Worm (Caenorhabditis elegans) whole organism, L4 larva: ENCODE measurements around the gene F38E1.6.
A peak's percentile ranks its signal among the peaks of the same experiment; 100 is the strongest.

Experiments used
- D1046.2 ChIP-seq: fragments of 200-800 bp; sonication (Bioruptor generic); IDR thresholded peaks from 2 replicates; pipeline ENCODE4 v1.3.6; 2022; ENCODE audit warnings: missing genetic modification characterization, missing compliant biosample characterization
- F10B5.3 ChIP-seq: sonication (generic microtip); optimal IDR thresholded peaks from 2 replicates; lab custom pipeline; 2016; ENCODE audit warnings: mild to moderate bottlenecking, missing genetic modification characterization, missing compliant biosample characterization
- F37D6.2 ChIP-seq: sonication (generic microtip); optimal IDR thresholded peaks from 2 replicates; lab custom pipeline; 2016; ENCODE audit warnings: mild to moderate bottlenecking, missing genetic modification characterization, missing compliant biosample characterization
- T20F7.1 ChIP-seq: fragments of 200-800 bp; sonication (Bioruptor generic); optimal IDR thresholded peaks from 2 replicates; lab custom pipeline; 2018; ENCODE audit warnings: mild to moderate bottlenecking, missing genetic modification characterization, missing compliant biosample characterization
- Y105C5A.15 ChIP-seq: fragments of 200-800 bp; sonication (Bioruptor generic); IDR thresholded peaks from 2 replicates; pipeline ENCODE4 v1.3.6; 2022; ENCODE audit warnings: missing genetic modification characterization, missing compliant biosample characterization
- Y5F2A.4 ChIP-seq: fragments of 200-800 bp; sonication (Bioruptor generic); optimal IDR thresholded peaks from 2 replicates; lab custom pipeline; 2018; ENCODE audit warnings: mild to moderate bottlenecking, missing genetic modification characterization, missing compliant biosample characterization
- ZK546.5 ChIP-seq, 2 experiments: sonication (generic microtip); optimal IDR thresholded peaks; 2 replicates each; lab custom pipeline; 2017; ENCODE audit warnings: missing biosample characterization in 2 of 2, missing genetic modification characterization in 2 of 2
- aha-1 ChIP-seq: fragments of 150-350 bp; peaks from one replicate; lab custom pipeline; 2014; ENCODE audit warnings: missing biosample characterization, missing genetic modification characterization
- ama-1 ChIP-seq: fragments of 150-350 bp; optimal IDR thresholded peaks from 2 replicates; lab custom pipeline; 2014; ENCODE audit warnings: inconsistent platforms, mixed read lengths
- attf-4 ChIP-seq: sonication (generic microtip); optimal IDR thresholded peaks from 3 replicates; lab custom pipeline; 2017; ENCODE audit warnings: missing biosample characterization, missing genetic modification characterization
- ceh-20 ChIP-seq: fragments of 200-800 bp; sonication (Bioruptor generic); IDR thresholded peaks from 2 replicates; pipeline ENCODE4 v1.3.6; 2022; ENCODE audit warnings: missing genetic modification reagents, missing genetic modification characterization, missing compliant biosample characterization
- ceh-82 ChIP-seq: sonication (generic microtip); optimal IDR thresholded peaks from 2 replicates; lab custom pipeline; 2017; ENCODE audit warnings: missing biosample characterization, missing genetic modification characterization
- ctbp-1 ChIP-seq: fragments of 200-800 bp; sonication (Bioruptor generic); IDR thresholded peaks from 2 replicates; pipeline ENCODE4 v1.3.6; 2022; ENCODE audit warnings: missing genetic modification reagents, missing genetic modification characterization, missing compliant biosample characterization
- daf-16 ChIP-seq, 3 experiments: sonication (generic microtip); optimal IDR thresholded peaks; 2 replicates each; lab custom pipeline; 2016 to 2017; ENCODE audit warnings: missing genetic modification characterization in 3 of 3, missing genetic modification reagents in 3 of 3, mild to moderate bottlenecking in 2 of 3, missing compliant biosample characterization in 2 of 3, missing biosample characterization in 1 of 3, moderate library complexity in 1 of 3
- daf-8 ChIP-seq: fragments of 200-800 bp; sonication (Bioruptor generic); IDR thresholded peaks from 2 replicates; pipeline ENCODE4 v1.3.6; 2022; ENCODE audit warnings: missing genetic modification characterization, missing compliant biosample characterization
- dmd-6 ChIP-seq: fragments of 200-800 bp; sonication (Bioruptor generic); IDR thresholded peaks from 2 replicates; pipeline ENCODE4 v1.3.6; 2022; ENCODE audit warnings: missing genetic modification reagents, missing genetic modification characterization, missing compliant biosample characterization
- dmd-9 ChIP-seq: fragments of 200-800 bp; sonication (Bioruptor generic); IDR thresholded peaks from 2 replicates; pipeline ENCODE4 v1.3.6; 2022; ENCODE audit warnings: missing genetic modification reagents, missing genetic modification characterization, missing compliant biosample characterization
- duxl-1 ChIP-seq: sonication (generic microtip); optimal IDR thresholded peaks from 2 replicates; lab custom pipeline; 2016; ENCODE audit warnings: mild to moderate bottlenecking, missing genetic modification characterization, moderate library complexity, missing compliant biosample characterization; ENCODE audit not compliant: poor library complexity
- egl-27 ChIP-seq: sonication (generic microtip); optimal IDR thresholded peaks from 3 replicates; lab custom pipeline; 2017; ENCODE audit warnings: missing biosample characterization, missing genetic modification reagents, missing genetic modification characterization
- fkh-10 ChIP-seq: fragments of 150-350 bp; optimal IDR thresholded peaks from 2 replicates; lab custom pipeline; 2014; ENCODE audit warnings: missing biosample characterization, missing genetic modification reagents, missing genetic modification characterization
- fos-1 ChIP-seq: fragments of 150-350 bp; optimal IDR thresholded peaks from 2 replicates; lab custom pipeline; 2014; ENCODE audit warnings: missing biosample characterization, missing genetic modification characterization
- hmg-1.1 ChIP-seq: fragments of 200-800 bp; sonication (Bioruptor generic); IDR thresholded peaks from 2 replicates; pipeline ENCODE4 v1.3.6; 2022; ENCODE audit warnings: missing genetic modification reagents, missing genetic modification characterization, missing compliant biosample characterization
- lin-1 ChIP-seq: fragments of 200-800 bp; sonication (Bioruptor generic); IDR thresholded peaks from 2 replicates; pipeline ENCODE4 v1.3.6; 2022; ENCODE audit warnings: missing genetic modification reagents, missing genetic modification characterization, missing compliant biosample characterization
- lin-38 ChIP-seq: fragments of 200-800 bp; sonication (Bioruptor generic); IDR thresholded peaks from 2 replicates; pipeline ENCODE4 v1.3.6; 2022; ENCODE audit warnings: missing genetic modification reagents, missing genetic modification characterization, missing compliant biosample characterization
- mxl-2 ChIP-seq: fragments of 200-800 bp; sonication (Bioruptor generic); conservative IDR thresholded peaks from 2 replicates; pipeline ENCODE4 v1.3.6; 2022; ENCODE audit warnings: missing genetic modification reagents, missing genetic modification characterization, missing compliant biosample characterization
- nhr-11 ChIP-seq: fragments of 150-350 bp; optimal IDR thresholded peaks from 2 replicates; lab custom pipeline; 2014; ENCODE audit warnings: missing biosample characterization, missing genetic modification characterization
- nhr-111 ChIP-seq: fragments of 200-800 bp; sonication (Bioruptor generic); optimal IDR thresholded peaks from 2 replicates; lab custom pipeline; 2018; ENCODE audit warnings: mild to moderate bottlenecking, missing genetic modification characterization, missing compliant biosample characterization
- nhr-237 ChIP-seq: sonication (generic microtip); optimal IDR thresholded peaks from 2 replicates; lab custom pipeline; 2017; ENCODE audit warnings: missing biosample characterization, missing genetic modification characterization
- nhr-48 ChIP-seq: sonication (generic microtip); optimal IDR thresholded peaks from 2 replicates; lab custom pipeline; 2016; ENCODE audit warnings: mild to moderate bottlenecking, missing genetic modification characterization, missing compliant biosample characterization
- nhr-6 ChIP-seq: fragments of 150-350 bp; optimal IDR thresholded peaks from 2 replicates; lab custom pipeline; 2014; ENCODE audit warnings: missing biosample characterization, missing genetic modification characterization
- nhr-77 ChIP-seq: fragments of 150-350 bp; optimal IDR thresholded peaks from 2 replicates; lab custom pipeline; 2014; ENCODE audit warnings: missing biosample characterization, missing genetic modification characterization
- pha-4 ChIP-seq, 2 experiments: fragments of 150-350 bp in 1 of 2; fragments of 200-800 bp in 1 of 2; sonication (Bioruptor generic) in 1 of 2; IDR thresholded peaks in 1 of 2; optimal IDR thresholded peaks in 1 of 2; 2 replicates each; pipeline versions ENCODE4 v1.3.6 to Lab custom; 2014 to 2022; ENCODE audit warnings: missing genetic modification characterization in 2 of 2, missing genetic modification reagents in 2 of 2, missing biosample characterization in 1 of 2, missing compliant biosample characterization in 1 of 2
- pqm-1 ChIP-seq: sonication (generic microtip); optimal IDR thresholded peaks from 2 replicates; lab custom pipeline; 2017; ENCODE audit warnings: missing biosample characterization, missing genetic modification characterization
- rbr-2 ChIP-seq: sonication (generic microtip); optimal IDR thresholded peaks from 2 replicates; lab custom pipeline; 2016; ENCODE audit warnings: missing genotype, missing genetic modification characterization, missing compliant biosample characterization
- sdz-12 ChIP-seq: fragments of 200-800 bp; sonication (Bioruptor generic); optimal IDR thresholded peaks from 2 replicates; lab custom pipeline; 2018; ENCODE audit warnings: mild to moderate bottlenecking, missing genetic modification characterization, missing compliant biosample characterization
- spr-1 ChIP-seq: sonication (generic microtip); optimal IDR thresholded peaks from 2 replicates; lab custom pipeline; 2016; ENCODE audit warnings: mild to moderate bottlenecking, missing genetic modification characterization, missing compliant biosample characterization
- tag-97 ChIP-seq: fragments of 200-800 bp; sonication (Bioruptor generic); IDR thresholded peaks from 2 replicates; pipeline ENCODE4 v1.3.6; 2022; ENCODE audit warnings: missing genetic modification characterization, missing compliant biosample characterization
- unc-39 ChIP-seq: sonication (generic microtip); optimal IDR thresholded peaks from 2 replicates; lab custom pipeline; 2017; ENCODE audit warnings: missing biosample characterization, missing genetic modification characterization
- zip-11 ChIP-seq: fragments of 200-800 bp; sonication (Bioruptor generic); IDR thresholded peaks from 2 replicates; pipeline ENCODE4 v1.3.6; 2022; ENCODE audit warnings: missing genetic modification characterization, missing compliant biosample characterization
- zip-2 ChIP-seq: fragments of 150-350 bp; optimal IDR thresholded peaks from 2 replicates; lab custom pipeline; 2014; ENCODE audit warnings: missing biosample characterization, missing genetic modification characterization
- ztf-11 ChIP-seq: fragments of 150-350 bp; optimal IDR thresholded peaks from 2 replicates; lab custom pipeline; 2014; ENCODE audit warnings: missing biosample characterization, missing genetic modification characterization

Gene F38E1.6

DNA sequence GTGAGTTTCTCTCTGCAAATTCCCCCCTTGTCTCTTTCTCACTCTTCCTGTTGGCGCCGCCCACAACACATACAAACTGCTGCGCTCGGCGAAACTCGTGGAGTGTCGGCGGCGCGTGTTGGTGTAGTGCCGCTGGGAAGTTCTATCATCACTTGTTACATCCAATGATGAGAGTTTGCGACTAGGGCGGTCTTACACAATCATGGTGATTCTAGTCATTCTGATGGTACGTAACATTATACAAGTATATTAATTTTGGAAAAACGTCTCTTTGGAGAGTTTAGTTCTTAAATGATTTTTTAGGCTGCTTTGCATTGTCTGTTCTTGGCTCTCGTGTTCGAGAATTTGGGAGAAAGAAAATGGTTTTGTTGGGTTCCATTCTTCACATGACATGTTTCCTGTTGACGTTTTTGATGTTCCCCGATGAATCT, 10.9 kb upstream of the F38E1.6 start (continued):
- peak; percentile 89 for TF ChIP-seq nhr-48 (tag; lab: Kevin White, UChicago)
- no peak for TF ChIP-seq egl-27 (tag; lab: Kevin White, UChicago)
- TF ChIP-seq F10B5.3 = peak; percentile 89
- TF ChIP-seq nhr-77 (tag; lab: Kevin White, UChicago) = no peak
- no peak for TF ChIP-seq ceh-82
- TF ChIP-seq Y105C5A.15 (GFP tag; lab: Robert Waterston, UW) = no peak
- TF ChIP-seq F37D6.2 (tag; lab: Kevin White, UChicago) = peak; percentile 6
- TF ChIP-seq ZK546.5 (tag; optimal IDR thresholded peaks at IDR 0.05; lab: Kevin White, UChicago) = no peak
- peak; percentile 76 for TF ChIP-seq T20F7.1 (GFP tag; lab: Kevin White, UChicago)
- TF ChIP-seq lin-1 (GFP tag; lab: Robert Waterston, UW) = peak; percentile 88; the same call in 1 of the 2 replicates
- TF ChIP-seq pha-4 (GFP tag; IDR thresholded peaks at IDR 0.05; lab: Robert Waterston, UW) = peak; percentile 76; the same call in 1 of the 2 replicates
- TF ChIP-seq pha-4 (tag; optimal IDR thresholded peaks at IDR 0.05; lab: Kevin White, UChicago) = no peak
- no peak for TF ChIP-seq mxl-2
- peak; percentile 87 for TF ChIP-seq hmg-1.1 (GFP tag; lab: Robert Waterston, UW)
- peak; percentile 21 for TF ChIP-seq nhr-6 (tag; lab: Kevin White, UChicago)
- peak; percentile 64 to 69 for TF ChIP-seq daf-16 (GFP tag; optimal IDR thresholded peaks at IDR 0.05; lab: Kevin White, UChicago)
- TF ChIP-seq daf-16 (tag; optimal IDR thresholded peaks at IDR 0.05; lab: Kevin White, UChicago) = peak; percentile 87
- TF ChIP-seq ctbp-1 (GFP tag; lab: Robert Waterston, UW) = no peak
- TF ChIP-seq fos-1 = no peak
- peak; percentile 98 for TF ChIP-seq ama-1 (lab: Kevin White, UChicago)
- TF ChIP-seq attf-4 = no peak
- TF ChIP-seq tag-97 (GFP tag; lab: Robert Waterston, UW) = no peak
- TF ChIP-seq D1046.2 (GFP tag; lab: Robert Waterston, UW) = no peak
- no peak for TF ChIP-seq fkh-10 (GFP tag; lab: Kevin White, UChicago)
- no peak for TF ChIP-seq Y5F2A.4 (GFP tag; lab: Kevin White, UChicago)
- TF ChIP-seq dmd-6 (GFP tag; lab: Robert Waterston, UW) = peak; percentile 69; the same call in 1 of the 2 replicates
- TF ChIP-seq unc-39 (tag; lab: Kevin White, UChicago) = no peak
- TF ChIP-seq pqm-1 (tag; lab: Kevin White, UChicago) = peak; percentile 66

- peak; percentile 94 for TF ChIP-seq aha-1 (tag; lab: Kevin White, UChicago)
- TF ChIP-seq nhr-6 (tag; lab: Kevin White, UChicago) = no peak
These were observed 9.9 kb upstream of the F38E1.6 start for ce11 chrV:8349950-8350349.

- TF ChIP-seq ceh-20 (GFP tag; lab: Robert Waterston, UW) (no peak), ctbp-1 (GFP tag; lab: Robert Waterston, UW) (no peak), zip-11 (GFP tag; lab: Robert Waterston, UW) (no peak), zip-2 (tag; lab: Kevin White, UChicago) (no peak), daf-8 (GFP tag; lab: Robert Waterston, UW) (no peak), nhr-237 (tag; lab: Kevin White, UChicago) (no peak), rbr-2 (no peak), dmd-9 (GFP tag; lab: Robert Waterston, UW) (no peak), duxl-1 (tag; lab: Kevin White, UChicago) (no peak), sdz-12 (GFP tag; lab: Kevin White, UChicago) (no peak), nhr-11 (tag; lab: Kevin White, UChicago) (no peak), nhr-111 (GFP tag; lab: Kevin White, UChicago) (no peak), ztf-11 (tag; lab: Kevin White, UChicago) (no peak), lin-38 (GFP tag; lab: Robert Waterston, UW) (no peak), spr-1 (no peak), fkh-10 (GFP tag; lab: Kevin White, UChicago) (no peak)
These were observed 8.5 kb upstream of the F38E1.6 start, which contains the start of gene srsx-22 for ce11 chrV:8351371-8351770. Gene srsx-22, plus strand, starts transcription at chrV:8351671.
